Worm (Caenorhabditis elegans) whole organism, mixed stage, embryonic: Measurements from ENCODE around the gene ins-13.
"Not testable (repeated sequence)": the region's sequence is repeated elsewhere in the genome, so short reads cannot be mapped to it uniquely, and the experiment has no call there.

Source experiments
- M03D4.4 ChIP-seq: sonication (generic microtip); optimal IDR thresholded peaks from 2 replicates; lab custom pipeline; 2017; ENCODE audit warnings: mild to moderate bottlenecking, missing genetic modification characterization, missing compliant biosample characterization
- bed-3 ChIP-seq: fragments of 200-800 bp; sonication (Bioruptor generic); optimal IDR thresholded peaks from 3 replicates; lab custom pipeline; 2018; ENCODE audit warnings: mild to moderate bottlenecking, missing genetic modification characterization, moderate library complexity, missing compliant biosample characterization
- blmp-1 ChIP-seq: fragments of 150-350 bp; optimal IDR thresholded peaks from 2 replicates; lab custom pipeline; 2014; ENCODE audit warnings: missing biosample characterization, missing genetic modification characterization
- ceh-39 ChIP-seq: fragments of 150-350 bp; optimal IDR thresholded peaks from 2 replicates; lab custom pipeline; 2014; ENCODE audit warnings: missing biosample characterization, missing genetic modification characterization
- ceh-43 ChIP-seq: fragments of 200-800 bp; sonication (Bioruptor generic); optimal IDR thresholded peaks from 2 replicates; lab custom pipeline; 2018; ENCODE audit warnings: mild to moderate bottlenecking, missing genetic modification characterization, moderate library complexity, missing compliant biosample characterization
- ceh-83 ChIP-seq: fragments of 200-800 bp; sonication (Bioruptor generic); optimal IDR thresholded peaks from 2 replicates; lab custom pipeline; 2018; ENCODE audit warnings: mild to moderate bottlenecking, missing genetic modification characterization, missing compliant biosample characterization
- ces-1 ChIP-seq: fragments of 150-350 bp; optimal IDR thresholded peaks from 2 replicates; lab custom pipeline; 2014; ENCODE audit warnings: missing biosample characterization, missing genetic modification reagents, missing genetic modification characterization
- cnd-1 ChIP-seq: fragments of 200-800 bp; sonication (Bioruptor generic); optimal IDR thresholded peaks from 2 replicates; lab custom pipeline; 2018; ENCODE audit warnings: mild to moderate bottlenecking, missing genetic modification characterization, missing compliant biosample characterization
- drap-1 ChIP-seq: fragments of 200-800 bp; sonication (Bioruptor generic); optimal IDR thresholded peaks from 3 replicates; lab custom pipeline; 2018; ENCODE audit warnings: mild to moderate bottlenecking, missing genetic modification characterization, missing compliant biosample characterization
- elt-1 ChIP-seq: sonication (generic microtip); optimal IDR thresholded peaks from 2 replicates; lab custom pipeline; 2017; ENCODE audit warnings: missing genetic modification characterization, mild to moderate bottlenecking, missing compliant biosample characterization, antibody characterized with exemption, moderate library complexity, borderline replicate concordance; ENCODE audit not compliant: insufficient read depth
- elt-3 ChIP-seq: fragments of 150-350 bp; optimal IDR thresholded peaks from 2 replicates; lab custom pipeline; 2014; ENCODE audit warnings: missing biosample characterization, missing genetic modification characterization
- flh-1 ChIP-seq: fragments of 200-800 bp; sonication (Bioruptor generic); optimal IDR thresholded peaks from 2 replicates; lab custom pipeline; 2018; ENCODE audit warnings: mild to moderate bottlenecking, missing genetic modification characterization, moderate library complexity, missing compliant biosample characterization
- ham-2 ChIP-seq: fragments of 200-800 bp; sonication (Bioruptor generic); optimal IDR thresholded peaks from 2 replicates; lab custom pipeline; 2018; ENCODE audit warnings: mild to moderate bottlenecking, missing genetic modification characterization, missing compliant biosample characterization
- hlh-1 ChIP-seq: fragments of 150-350 bp; optimal IDR thresholded peaks from 2 replicates; lab custom pipeline; 2014; ENCODE audit warnings: missing biosample characterization, missing genetic modification reagents, missing genetic modification characterization
- lin-13 ChIP-seq: fragments of 150-350 bp; optimal IDR thresholded peaks from 2 replicates; lab custom pipeline; 2014; ENCODE audit warnings: missing biosample characterization, missing genetic modification characterization
- lin-32 ChIP-seq: fragments of 200-800 bp; sonication (Bioruptor generic); optimal IDR thresholded peaks from 2 replicates; lab custom pipeline; 2018; ENCODE audit warnings: mild to moderate bottlenecking, missing genetic modification characterization, missing compliant biosample characterization
- lsy-2 ChIP-seq: fragments of 150-350 bp; optimal IDR thresholded peaks from 2 replicates; lab custom pipeline; 2014; ENCODE audit warnings: missing biosample characterization, missing genetic modification characterization
- mab-5 ChIP-seq: fragments of 150-350 bp; optimal IDR thresholded peaks from 2 replicates; lab custom pipeline; 2014; ENCODE audit warnings: missing biosample characterization, missing genetic modification characterization
- mep-1 ChIP-seq: fragments of 150-350 bp; optimal IDR thresholded peaks from 2 replicates; lab custom pipeline; 2017; ENCODE audit warnings: missing biosample characterization, missing genetic modification reagents, missing genetic modification characterization, inconsistent platforms
- mls-2 ChIP-seq: sonication (generic microtip); optimal IDR thresholded peaks from 2 replicates; lab custom pipeline; 2016; ENCODE audit warnings: mild to moderate bottlenecking, missing genetic modification characterization, moderate library complexity, missing compliant biosample characterization
- nhr-12 ChIP-seq: fragments of 150-350 bp; optimal IDR thresholded peaks from 2 replicates; lab custom pipeline; 2014; ENCODE audit warnings: missing biosample characterization, missing genetic modification characterization
- nhr-2 ChIP-seq: fragments of 150-350 bp; optimal IDR thresholded peaks from 2 replicates; lab custom pipeline; 2014; ENCODE audit warnings: missing biosample characterization, missing genetic modification characterization
- nhr-237 ChIP-seq: fragments of 150-350 bp; optimal IDR thresholded peaks from 2 replicates; lab custom pipeline; 2014; ENCODE audit warnings: missing biosample characterization, missing genetic modification characterization
- nhr-28 ChIP-seq: fragments of 150-350 bp; optimal IDR thresholded peaks from 2 replicates; lab custom pipeline; 2014; ENCODE audit warnings: missing biosample characterization, missing genetic modification characterization
- nhr-76 ChIP-seq: sonication (generic microtip); optimal IDR thresholded peaks from 2 replicates; lab custom pipeline; 2017; ENCODE audit warnings: missing biosample characterization, missing genetic modification characterization
- pha-4 ChIP-seq: fragments of 150-350 bp; optimal IDR thresholded peaks from 2 replicates; lab custom pipeline; 2018; ENCODE audit warnings: missing biosample characterization, missing genetic modification reagents, missing genetic modification characterization
- sem-2 ChIP-seq: fragments of 200-800 bp; sonication (Bioruptor generic); optimal IDR thresholded peaks from 2 replicates; lab custom pipeline; 2018; ENCODE audit warnings: mild to moderate bottlenecking, missing genetic modification characterization, missing compliant biosample characterization
- snpc-4 ChIP-seq: fragments of 150-350 bp; optimal IDR thresholded peaks from 2 replicates; lab custom pipeline; 2014; ENCODE audit warnings: missing biosample characterization, missing genetic modification characterization
- sptf-1 ChIP-seq: sonication (generic microtip); optimal IDR thresholded peaks from 2 replicates; lab custom pipeline; 2017; ENCODE audit warnings: mild to moderate bottlenecking, missing genetic modification characterization, moderate library complexity, missing compliant biosample characterization
- tbx-8 ChIP-seq: fragments of 200-800 bp; sonication (Bioruptor generic); optimal IDR thresholded peaks from 2 replicates; lab custom pipeline; 2018; ENCODE audit warnings: mild to moderate bottlenecking, missing genetic modification characterization, moderate library complexity, missing compliant biosample characterization
- unc-120 ChIP-seq: sonication (generic microtip); optimal IDR thresholded peaks from 2 replicates; lab custom pipeline; 2017; ENCODE audit warnings: missing genetic modification characterization, missing compliant biosample characterization; ENCODE audit not compliant: poor library complexity, severe bottlenecking
- unc-39 ChIP-seq: fragments of 150-350 bp; optimal IDR thresholded peaks from 2 replicates; lab custom pipeline; 2014; ENCODE audit warnings: missing biosample characterization, missing genetic modification characterization
- unc-62 ChIP-seq: fragments of 150-350 bp; optimal IDR thresholded peaks from 2 replicates; lab custom pipeline; 2014; ENCODE audit warnings: missing biosample characterization, missing genetic modification reagents, missing genetic modification characterization
- zip-8 ChIP-seq: fragments of 150-350 bp; optimal IDR thresholded peaks from 2 replicates; lab custom pipeline; 2014; ENCODE audit warnings: missing biosample characterization, missing genetic modification characterization
- ztf-11 ChIP-seq: fragments of 150-350 bp; optimal IDR thresholded peaks from 2 replicates; lab custom pipeline; 2014; ENCODE audit warnings: missing biosample characterization, missing genetic modification characterization

ins-13 gene

ce11 chrII:5544145-5544515 lies 534 bp downstream of the ins-13 start:
- TF ChIP-seq cnd-1 (tag; lab: Kevin White, UChicago), result no peak
- TF ChIP-seq nhr-2 (tag; lab: Kevin White, UChicago), result peak; percentile 23

DNA sequence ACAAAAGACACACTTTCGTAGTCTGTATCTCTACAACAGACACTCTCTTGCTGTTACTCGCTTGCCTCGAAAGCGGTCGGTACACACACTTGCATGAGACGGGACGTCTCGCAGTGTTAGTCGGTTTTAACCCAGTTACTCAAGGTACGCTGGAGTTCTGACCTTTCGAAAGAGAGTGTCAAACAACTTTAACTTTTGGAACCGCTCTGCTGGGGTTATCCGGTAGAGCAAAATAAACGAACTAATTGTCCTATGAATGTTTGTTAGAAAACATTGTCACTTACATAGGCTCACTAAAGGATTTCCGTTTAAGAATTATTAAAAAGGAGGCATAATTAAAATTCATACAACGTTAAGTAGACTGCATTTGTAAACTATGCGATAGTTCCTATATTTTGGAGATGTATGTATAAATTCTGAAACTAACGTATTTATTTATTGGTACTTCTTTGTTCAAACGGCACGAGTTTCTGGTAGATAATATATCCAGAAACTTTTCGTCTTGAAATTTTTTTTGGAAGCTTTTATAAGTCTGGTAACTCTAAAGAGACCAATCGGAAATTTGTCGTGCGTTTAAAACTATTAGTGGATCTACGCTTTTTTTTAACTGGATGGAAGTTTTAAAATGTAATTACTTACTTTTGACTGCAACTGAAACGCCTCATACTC lies 1.1 kb downstream of the ins-13 start:
- TF ChIP-seq lsy-2 (peak; percentile 84), bed-3 (GFP tag; lab: Kevin White, UChicago) (peak; percentile 65), unc-120 (tag; lab: Kevin White, UChicago) (peak; percentile 94), flh-1 (GFP tag; lab: Kevin White, UChicago) (peak; percentile 29), snpc-4 (tag; lab: Kevin White, UChicago) (no peak), nhr-12 (tag; lab: Kevin White, UChicago) (peak; percentile 89), nhr-28 (tag; lab: Kevin White, UChicago) (peak; percentile 24), ces-1 (GFP tag; lab: Kevin White, UChicago) (peak; percentile 99), lin-13 (tag; lab: Kevin White, UChicago) (peak; percentile 85), mab-5 (tag; lab: Kevin White, UChicago) (peak; percentile 84), sptf-1 (peak; percentile 93), pha-4 (tag; lab: Kevin White, UChicago) (peak; percentile 92), lin-32 (GFP tag; lab: Kevin White, UChicago) (peak; percentile 78), nhr-237 (peak; percentile 92), zip-8 (tag; lab: Kevin White, UChicago) (no peak), nhr-76 (tag; lab: Kevin White, UChicago) (no peak), ham-2 (GFP tag; lab: Kevin White, UChicago) (peak; percentile 75), mls-2 (peak; percentile 95), elt-3 (tag; lab: Kevin White, UChicago) (peak; percentile 80), hlh-1 (peak; percentile 72), nhr-2 (tag; lab: Kevin White, UChicago) (peak; percentile 86), ztf-11 (tag; lab: Kevin White, UChicago) (peak; percentile 83), sem-2 (peak; percentile 76), drap-1 (GFP tag; lab: Kevin White, UChicago) (peak; percentile 89), ceh-43 (GFP tag; lab: Kevin White, UChicago) (peak; percentile 86), unc-62 (GFP tag; lab: Kevin White, UChicago) (peak; percentile 89), ceh-83 (GFP tag; lab: Kevin White, UChicago) (peak; percentile 93), mep-1 (tag; lab: Kevin White, UChicago) (peak; percentile 96), tbx-8 (GFP tag; lab: Kevin White, UChicago) (peak; percentile 93), ceh-39 (tag; lab: Kevin White, UChicago) (peak; percentile 74), elt-1 (tag; lab: Kevin White, UChicago) (no peak), unc-39 (peak; percentile 55), M03D4.4 (tag; lab: Kevin White, UChicago) (peak; percentile 86), cnd-1 (tag; lab: Kevin White, UChicago) (peak; percentile 80), blmp-1 (no peak)

DNA sequence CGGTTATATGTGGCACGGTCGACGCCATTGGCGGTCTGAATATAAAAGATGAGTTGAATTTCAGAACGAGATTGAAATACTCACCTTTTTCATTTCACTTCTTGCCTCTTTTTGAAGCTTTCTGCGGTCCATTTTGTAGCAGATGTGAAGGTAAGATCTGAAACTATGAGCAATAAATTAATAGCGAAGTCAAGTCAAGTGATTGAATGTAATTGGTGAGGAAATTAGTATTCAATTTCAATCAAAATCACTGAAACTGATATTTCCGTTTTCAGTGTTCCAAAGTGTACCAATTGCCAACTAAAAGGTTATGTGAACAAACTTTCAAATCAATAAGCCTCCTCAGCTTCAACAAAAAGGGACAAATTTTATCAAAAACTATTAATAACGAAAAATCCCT lies 3.0 kb downstream of the ins-13 start, which contains the start of gene C17C3.24:
Gene C17C3.24 (minus strand): TSS at position 101 of the 400 bp plus-strand sequence.
- no peak for TF ChIP-seq tbx-8 (GFP tag; lab: Kevin White, UChicago)
- TF ChIP-seq nhr-28 (tag; lab: Kevin White, UChicago), result no peak
- TF ChIP-seq pha-4 (tag; lab: Kevin White, UChicago), result no peak
- no peak for TF ChIP-seq unc-120 (tag; lab: Kevin White, UChicago)

- TF ChIP-seq unc-62 (GFP tag; lab: Kevin White, UChicago); zip-8 (tag; lab: Kevin White, UChicago); lin-13 (tag; lab: Kevin White, UChicago): not testable (repeated sequence)
Measured at ce11 chrII:5540113-5540512, 4.6 kb downstream of the ins-13 start, which contains the start of gene hlh-27. hlh-27 (minus strand) TSS chrII:5540213.
